Worm (Caenorhabditis elegans) whole organism, L2 larva: Measurements from ENCODE around the gene ndg-4.

ENCODE experiments used
- R02D3.7 ChIP-seq: fragments of 150-350 bp; optimal IDR thresholded peaks from 2 replicates; lab custom pipeline; 2014; ENCODE audit warnings: missing biosample characterization, missing genetic modification characterization
- aly-2 ChIP-seq: fragments of 150-350 bp; optimal IDR thresholded peaks from 2 replicates; lab custom pipeline; 2014; ENCODE audit warnings: missing biosample characterization, missing genetic modification characterization
- crh-2 ChIP-seq: sonication (generic microtip); optimal IDR thresholded peaks from 2 replicates; lab custom pipeline; 2017; ENCODE audit warnings: missing biosample characterization, missing genetic modification characterization
- elt-1 ChIP-seq: fragments of 150-350 bp; optimal IDR thresholded peaks from 2 replicates; lab custom pipeline; 2014; ENCODE audit warnings: missing biosample characterization, missing genetic modification characterization
- elt-3 ChIP-seq: sonication (generic microtip); optimal IDR thresholded peaks from 2 replicates; lab custom pipeline; 2017; ENCODE audit warnings: missing biosample characterization, missing genetic modification characterization
- fos-1 ChIP-seq: fragments of 150-350 bp; optimal IDR thresholded peaks from 2 replicates; lab custom pipeline; 2014; ENCODE audit warnings: missing biosample characterization, missing genetic modification characterization
- mdl-1 ChIP-seq, 2 experiments: fragments of 150-350 bp in 1 of 2; sonication (generic microtip) in 1 of 2; optimal IDR thresholded peaks; 2 replicates each; lab custom pipeline; 2017; ENCODE audit warnings: missing biosample characterization in 2 of 2, missing genetic modification characterization in 2 of 2
- nhr-23 ChIP-seq: fragments of 150-350 bp; optimal IDR thresholded peaks from 2 replicates; lab custom pipeline; 2014; ENCODE audit warnings: missing biosample characterization, missing genetic modification reagents, missing genetic modification characterization
- nhr-237 ChIP-seq: fragments of 150-350 bp; optimal IDR thresholded peaks from 2 replicates; lab custom pipeline; 2014; ENCODE audit warnings: missing biosample characterization, missing genetic modification characterization
- nhr-77 ChIP-seq: fragments of 150-350 bp; optimal IDR thresholded peaks from 2 replicates; lab custom pipeline; 2014; ENCODE audit warnings: missing biosample characterization, missing genetic modification characterization
- skn-1 ChIP-seq: sonication (generic microtip); optimal IDR thresholded peaks from 2 replicates; lab custom pipeline; 2017; ENCODE audit warnings: missing biosample characterization, missing genetic modification characterization
- snpc-4 ChIP-seq: fragments of 150-350 bp; optimal IDR thresholded peaks from 2 replicates; lab custom pipeline; 2014; ENCODE audit warnings: missing biosample characterization, missing genetic modification characterization
- unc-39 ChIP-seq: fragments of 150-350 bp; optimal IDR thresholded peaks from 2 replicates; lab custom pipeline; 2014; ENCODE audit warnings: missing biosample characterization, missing genetic modification characterization
- zag-1 ChIP-seq: fragments of 150-350 bp; optimal IDR thresholded peaks from 2 replicates; lab custom pipeline; 2014; ENCODE audit warnings: missing biosample characterization, missing genetic modification characterization

- no peak for TF ChIP-seq R02D3.7 (tag; lab: Kevin White, UChicago)
- TF ChIP-seq nhr-237 (tag; lab: Kevin White, UChicago): no peak
- no peak for TF ChIP-seq nhr-77 (tag; lab: Kevin White, UChicago)
- TF ChIP-seq nhr-23 (tag; lab: Kevin White, UChicago): no peak
- no peak for TF ChIP-seq zag-1 (tag; lab: Kevin White, UChicago)
- TF ChIP-seq crh-2 (tag; lab: Kevin White, UChicago): no peak
- TF ChIP-seq mdl-1 (tag; optimal IDR thresholded peaks at IDR 0.05; lab: Kevin White, UChicago): no peak
- no peak for TF ChIP-seq aly-2 (tag; lab: Kevin White, UChicago)
- no peak for TF ChIP-seq fos-1 (tag; lab: Kevin White, UChicago)
- TF ChIP-seq elt-1 (tag; lab: Kevin White, UChicago): no peak
- TF ChIP-seq skn-1 (tag; lab: Kevin White, UChicago): no peak
- no peak for TF ChIP-seq elt-3 (tag; lab: Kevin White, UChicago)
- no peak for TF ChIP-seq unc-39 (tag; lab: Kevin White, UChicago)
- no peak for TF ChIP-seq snpc-4
These were observed 28.1 kb upstream of the ndg-4 start for ce11 chrIII:4495250-4495649.
